Fruit fly (Drosophila melanogaster) whole organism, embryonic: ENCODE data around the gene Epp.

Experiments
- Abd-B ChIP-seq: fragments of 200-800 bp; sonication (Bioruptor generic); optimal IDR thresholded peaks from 2 replicates; lab custom pipeline; 2018; ENCODE audit warnings: missing biosample characterization, mild to moderate bottlenecking, missing genetic modification characterization, moderate library complexity
- BEAF-32 ChIP-seq: fragments of 200-800 bp; sonication (Bioruptor generic); optimal IDR thresholded peaks from 3 replicates; lab custom pipeline; 2017; ENCODE audit warnings: missing biosample characterization, missing genetic modification characterization, mild to moderate bottlenecking, moderate library complexity, missing genetic modification reagents
- Bteb2 ChIP-seq: fragments of 200-800 bp; sonication (Bioruptor generic); optimal IDR thresholded peaks from 2 replicates; lab custom pipeline; 2016; ENCODE audit warnings: missing biosample characterization, missing genetic modification characterization
- CG10431 ChIP-seq: fragments of 200-800 bp; sonication (Bioruptor generic); optimal IDR thresholded peaks from 3 replicates; lab custom pipeline; 2018; ENCODE audit warnings: missing biosample characterization, mild to moderate bottlenecking, missing genetic modification characterization
- CG10543 ChIP-seq: fragments of 200-800 bp; sonication (Bioruptor generic); optimal IDR thresholded peaks from 3 replicates; lab custom pipeline; 2017; ENCODE audit warnings: missing biosample characterization, mild to moderate bottlenecking, missing genetic modification characterization, moderate library complexity
- CG14014 ChIP-seq: fragments of 200-800 bp; sonication (Bioruptor generic); IDR thresholded peaks from 2 replicates; pipeline ENCODE4 v1.3.6; 2022; ENCODE audit warnings: missing biosample characterization, missing genetic modification characterization
- CG14050 ChIP-seq: fragments of 200-800 bp; sonication (Bioruptor generic); IDR thresholded peaks from 3 replicates; pipeline ENCODE4 v1.3.6; 2022; ENCODE audit warnings: missing biosample characterization, missing genetic modification characterization
- CG14710 ChIP-seq: fragments of 200-800 bp; sonication (Bioruptor generic); optimal IDR thresholded peaks from 3 replicates; lab custom pipeline; 2019; ENCODE audit warnings: missing biosample characterization, mild to moderate bottlenecking, missing genetic modification characterization, moderate library complexity
- CG14860 ChIP-seq: fragments of 200-800 bp; sonication (Bioruptor generic); IDR thresholded peaks from 3 replicates; pipeline ENCODE4 v1.3.6; 2022; ENCODE audit warnings: missing biosample characterization, missing genetic modification characterization; ENCODE audit not compliant: partially characterized antibody
- CG15601 ChIP-seq: fragments of 200-800 bp; sonication (Bioruptor generic); optimal IDR thresholded peaks from 3 replicates; lab custom pipeline; 2019; ENCODE audit warnings: missing biosample characterization, mild to moderate bottlenecking, missing genetic modification characterization, moderate library complexity
- CG1603 ChIP-seq: fragments of 200-800 bp; sonication (Bioruptor generic); optimal IDR thresholded peaks from 2 replicates; lab custom pipeline; 2019; ENCODE audit warnings: missing biosample characterization, mild to moderate bottlenecking, missing genetic modification characterization, moderate library complexity
- CG17612 ChIP-seq: fragments of 200-800 bp; sonication (Bioruptor generic); IDR thresholded peaks from 2 replicates; pipeline ENCODE4 v1.3.6; 2022; ENCODE audit warnings: missing biosample characterization, missing genetic modification characterization
- CG18764 ChIP-seq: fragments of 200-800 bp; sonication (Bioruptor generic); optimal IDR thresholded peaks from 3 replicates; lab custom pipeline; 2016; ENCODE audit warnings: missing biosample characterization, missing genetic modification characterization
- CG30020 ChIP-seq: fragments of 200-800 bp; optimal IDR thresholded peaks from 2 replicates; lab custom pipeline; 2019; ENCODE audit warnings: missing biosample characterization, mild to moderate bottlenecking, missing genetic modification characterization, moderate library complexity
- CG30403 ChIP-seq: fragments of 200-800 bp; sonication (Bioruptor generic); optimal IDR thresholded peaks from 3 replicates; lab custom pipeline; 2016; ENCODE audit warnings: missing biosample characterization, missing genetic modification characterization
- CG32772 ChIP-seq: fragments of 200-800 bp; sonication (Bioruptor generic); IDR thresholded peaks from 2 replicates; pipeline ENCODE4 v1.3.6; 2022; ENCODE audit warnings: missing biosample characterization, missing genetic modification characterization
- CG3995 ChIP-seq: fragments of 200-800 bp; sonication (Bioruptor generic); optimal IDR thresholded peaks from 3 replicates; lab custom pipeline; 2016; ENCODE audit warnings: missing biosample characterization, missing genetic modification characterization
- CG4360 ChIP-seq: fragments of 200-800 bp; sonication (Bioruptor generic); IDR thresholded peaks from 2 replicates; pipeline ENCODE4 v1.3.6; 2022; ENCODE audit warnings: missing biosample characterization, missing genetic modification characterization
- CG4404 ChIP-seq: fragments of 200-800 bp; sonication (Bioruptor generic); IDR thresholded peaks from 2 replicates; pipeline ENCODE4 v1.3.6; 2022; ENCODE audit warnings: missing biosample characterization, missing genetic modification characterization
- CG6175 ChIP-seq: fragments of 200-800 bp; sonication (Bioruptor generic); IDR thresholded peaks from 3 replicates; pipeline ENCODE4 v1.3.6; 2022; ENCODE audit warnings: missing biosample characterization, missing genetic modification characterization
- CG6683 ChIP-seq: fragments of 200-800 bp; sonication (Bioruptor generic); optimal IDR thresholded peaks from 2 replicates; lab custom pipeline; 2017; ENCODE audit warnings: missing biosample characterization, mild to moderate bottlenecking, missing genetic modification characterization, missing genetic modification reagents
- CG6689 ChIP-seq: fragments of 200-800 bp; sonication (Bioruptor generic); IDR thresholded peaks from 2 replicates; pipeline ENCODE4 v1.3.6; 2022; ENCODE audit warnings: missing biosample characterization, missing genetic modification characterization
- CG9215 ChIP-seq: fragments of 200-800 bp; sonication (Bioruptor generic); IDR thresholded peaks from 2 replicates; pipeline ENCODE4 v1.3.6; 2022; ENCODE audit warnings: missing biosample characterization, missing genetic modification characterization
- CG9876 ChIP-seq: fragments of 200-800 bp; sonication (Bioruptor generic); optimal IDR thresholded peaks from 2 replicates; lab custom pipeline; 2016; ENCODE audit warnings: missing biosample characterization, missing genetic modification characterization
- CG9932 ChIP-seq: fragments of 200-800 bp; sonication (Bioruptor generic); IDR thresholded peaks from 2 replicates; pipeline ENCODE4 v1.3.6; 2022; ENCODE audit warnings: missing biosample characterization, missing genetic modification characterization
- CHES-1-like ChIP-seq: fragments of 200-800 bp; sonication (Bioruptor generic); optimal IDR thresholded peaks from 2 replicates; lab custom pipeline; 2016; ENCODE audit warnings: missing biosample characterization, missing genetic modification characterization
- CTCF ChIP-seq: fragments of 200-800 bp; sonication (Bioruptor generic); optimal IDR thresholded peaks from 2 replicates; lab custom pipeline; 2017; ENCODE audit warnings: missing biosample characterization, mild to moderate bottlenecking, missing genetic modification characterization, moderate library complexity
- Dad ChIP-seq: fragments of 200-800 bp; sonication (Bioruptor generic); optimal IDR thresholded peaks from 3 replicates; lab custom pipeline; 2016; ENCODE audit warnings: missing biosample characterization, missing genetic modification characterization
- Drgx ChIP-seq: fragments of 200-800 bp; sonication (Bioruptor generic); IDR thresholded peaks from 2 replicates; pipeline ENCODE4 v1.3.6; 2022; ENCODE audit warnings: missing biosample characterization, missing genetic modification characterization
- GATAe ChIP-seq: fragments of 200-800 bp; sonication (Bioruptor generic); conservative IDR thresholded peaks from 2 replicates; pipeline ENCODE4 v1.3.6; 2022; ENCODE audit warnings: missing biosample characterization, missing genetic modification characterization
- Lhr ChIP-seq: fragments of 200-800 bp; sonication (Bioruptor generic); optimal IDR thresholded peaks from 3 replicates; lab custom pipeline; 2017; ENCODE audit warnings: mild to moderate bottlenecking, missing biosample characterization, missing genetic modification reagents, missing genetic modification characterization
- Lpt ChIP-seq: fragments of >200 bp; optimal IDR thresholded peaks from 2 replicates; lab custom pipeline; 2018; ENCODE audit warnings: missing biosample characterization, missing genetic modification characterization
- Rfx ChIP-seq: fragments of 200-800 bp; sonication (Bioruptor generic); IDR thresholded peaks from 2 replicates; pipeline ENCODE4 v1.3.6; 2022; ENCODE audit warnings: missing biosample characterization, missing genetic modification characterization
- Scr ChIP-seq: fragments of 200-800 bp; sonication (Bioruptor generic); IDR thresholded peaks from 2 replicates; pipeline ENCODE4 v1.3.6; 2022; ENCODE audit warnings: missing biosample characterization, missing genetic modification characterization; ENCODE audit not compliant: partially characterized antibody
- Sry-δ ChIP-seq: fragments of 200-800 bp; sonication (Bioruptor generic); optimal IDR thresholded peaks from 2 replicates; lab custom pipeline; 2016; ENCODE audit warnings: missing biosample characterization, missing genetic modification characterization
- ato ChIP-seq: fragments of 200-800 bp; sonication (Bioruptor generic); IDR thresholded peaks from 2 replicates; pipeline ENCODE4 v1.3.6; 2022; ENCODE audit warnings: missing biosample characterization, missing genetic modification characterization; ENCODE audit not compliant: partially characterized antibody
- crol ChIP-seq: fragments of 200-800 bp; sonication (Bioruptor generic); IDR thresholded peaks from 2 replicates; pipeline ENCODE4 v1.3.6; 2022; ENCODE audit warnings: missing biosample characterization, missing genetic modification characterization
- dati ChIP-seq: fragments of 200-800 bp; sonication (Bioruptor generic); IDR thresholded peaks from 2 replicates; pipeline ENCODE4 v1.3.6; 2022; ENCODE audit warnings: missing biosample characterization, missing genetic modification characterization
- ems ChIP-seq: fragments of 200-800 bp; sonication (Bioruptor generic); optimal IDR thresholded peaks from 3 replicates; lab custom pipeline; 2016; ENCODE audit warnings: missing biosample characterization, missing genetic modification characterization
- gcm ChIP-seq: fragments of 200-800 bp; sonication (Bioruptor generic); optimal IDR thresholded peaks from 2 replicates; lab custom pipeline; 2019; ENCODE audit warnings: missing biosample characterization, mild to moderate bottlenecking, missing genetic modification characterization, moderate library complexity
- gro ChIP-seq: fragments of 200-800 bp; sonication (Bioruptor generic); optimal IDR thresholded peaks from 2 replicates; lab custom pipeline; 2016; ENCODE audit warnings: missing biosample characterization, missing genetic modification characterization
- gsb ChIP-seq: fragments of 200-800 bp; sonication (Bioruptor generic); IDR thresholded peaks from 2 replicates; pipeline ENCODE4 v1.3.6; 2022; ENCODE audit warnings: missing biosample characterization, missing genetic modification characterization
- insv ChIP-seq, 2 experiments: fragments of 200-800 bp; sonication (Bioruptor generic); optimal IDR thresholded peaks; 3 replicates each; lab custom pipeline; 2016 to 2018; ENCODE audit warnings: missing biosample characterization in 2 of 2, missing genetic modification characterization in 2 of 2
- inv ChIP-seq: fragments of 200-800 bp; sonication (Bioruptor generic); IDR thresholded peaks from 2 replicates; pipeline ENCODE4 v1.3.6; 2022; ENCODE audit warnings: missing biosample characterization, missing genetic modification characterization; ENCODE audit not compliant: partially characterized antibody
- jumu ChIP-seq: fragments of 200-800 bp; sonication (Bioruptor generic); optimal IDR thresholded peaks from 3 replicates; lab custom pipeline; 2016; ENCODE audit warnings: missing biosample characterization, missing genetic modification characterization
- rib ChIP-seq: fragments of 200-800 bp; sonication (Bioruptor generic); IDR thresholded peaks from 2 replicates; pipeline ENCODE4 v1.3.6; 2022; ENCODE audit warnings: missing biosample characterization, missing genetic modification characterization
- slbo ChIP-seq: fragments of 200-800 bp; sonication (Bioruptor generic); IDR thresholded peaks from 2 replicates; pipeline ENCODE4 v1.3.6; 2022; ENCODE audit warnings: missing biosample characterization, missing genetic modification characterization
- sr ChIP-seq: fragments of 200-800 bp; sonication (Bioruptor generic); IDR thresholded peaks from 3 replicates; pipeline ENCODE4 v1.3.6; 2022; ENCODE audit warnings: missing biosample characterization, missing genetic modification characterization
- ssp ChIP-seq: fragments of 200-800 bp; sonication (Bioruptor generic); IDR thresholded peaks from 2 replicates; pipeline ENCODE4 v1.3.6; 2022; ENCODE audit warnings: missing biosample characterization, missing genetic modification characterization
- trem ChIP-seq: fragments of 200-800 bp; optimal IDR thresholded peaks from 3 replicates; lab custom pipeline; 2019; ENCODE audit warnings: missing biosample characterization, mild to moderate bottlenecking, missing genetic modification characterization, moderate library complexity
- vfl ChIP-seq: fragments of 200-800 bp; sonication (Bioruptor generic); optimal IDR thresholded peaks from 2 replicates; lab custom pipeline; 2016; ENCODE audit warnings: missing biosample characterization, missing genetic modification characterization

Gene Epp

DNA sequence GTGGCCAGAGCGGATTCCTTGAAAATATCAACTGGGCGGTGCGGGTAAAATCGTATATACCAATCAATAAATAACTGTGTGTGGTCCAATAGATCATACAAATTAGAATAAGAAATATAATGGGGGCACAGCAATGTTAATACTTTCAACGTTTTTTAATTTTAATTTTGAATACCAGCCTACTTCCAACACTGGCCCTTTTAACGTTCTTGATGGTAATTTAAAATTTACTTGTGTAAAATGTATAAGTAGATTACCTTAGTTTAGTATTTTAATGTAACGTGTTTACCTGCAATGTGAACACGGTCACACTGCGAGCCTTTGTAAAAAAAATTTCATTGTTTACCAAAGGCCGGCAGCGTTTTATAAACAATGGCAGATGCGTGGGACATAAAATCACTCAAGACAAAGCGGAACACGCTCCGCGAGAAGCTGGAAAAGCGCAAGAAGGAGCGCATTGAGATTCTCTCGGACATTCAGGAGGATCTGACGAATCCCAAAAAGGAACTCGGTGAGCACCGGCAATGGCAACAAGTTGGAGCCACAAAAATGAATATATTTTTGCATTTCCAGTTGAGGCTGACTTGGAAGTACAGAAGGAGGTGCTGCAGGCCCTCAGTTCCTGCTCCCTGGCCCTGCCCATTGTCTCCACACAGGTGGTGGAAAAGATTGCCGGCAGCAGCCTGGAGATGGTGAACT lies 39.3 kb upstream of the Epp start, which contains the start of the genes KrT95D and Mettl3 (continued):
- TF ChIP-seq Sry-δ = peak; percentile 37
- TF ChIP-seq CG9932 (GFP tag; lab: Robert Waterston, UW) = no peak
- no peak for TF ChIP-seq Drgx (GFP tag; lab: Robert Waterston, UW)
- TF ChIP-seq CG10543 = peak; percentile 12
- TF ChIP-seq CTCF (GFP tag; lab: Kevin White, UChicago) = peak; percentile 60
- TF ChIP-seq CG14050 (GFP tag; lab: Robert Waterston, UW) = no peak
- peak; percentile 73 for TF ChIP-seq trem (tag; lab: Kevin White, UChicago)
- TF ChIP-seq CG32772 (GFP tag; lab: Robert Waterston, UW) = peak; percentile 59
- TF ChIP-seq CHES-1-like = peak; percentile 65
- peak; percentile 22 for TF ChIP-seq gro
- TF ChIP-seq Dad (GFP tag; lab: Kevin White, UChicago) = peak; percentile 10
- peak; percentile 11; the same call in 1 of the 2 replicates for TF ChIP-seq Scr (GFP tag; lab: Robert Waterston, UW)
- TF ChIP-seq vfl (GFP tag; lab: Kevin White, UChicago) = no peak
- no peak for TF ChIP-seq ems
- TF ChIP-seq CG14014 (GFP tag; lab: Robert Waterston, UW) = no peak
- peak; percentile 20 for TF ChIP-seq Abd-B
- TF ChIP-seq Bteb2 = no peak
- peak; percentile 56 for TF ChIP-seq BEAF-32 (GFP tag; lab: Kevin White, UChicago)
- TF ChIP-seq gsb (GFP tag; lab: Robert Waterston, UW) = no peak
- TF ChIP-seq CG17612 = no peak
- TF ChIP-seq GATAe = no peak
- 0 out of 3 replicates have a peak, but pooled peaks have one; percentile 35 for TF ChIP-seq CG14860 (GFP tag; lab: Robert Waterston, UW)
- no peak for TF ChIP-seq CG6683 (GFP tag; lab: Kevin White, UChicago)
- no peak for TF ChIP-seq Lpt (GFP tag; lab: Kevin White, UChicago)
- no peak for TF ChIP-seq gcm (GFP tag; lab: Kevin White, UChicago)
- TF ChIP-seq slbo = no peak
- no peak for TF ChIP-seq CG18764
- TF ChIP-seq Rfx (GFP tag; lab: Robert Waterston, UW) = peak; percentile 8
- no peak for TF ChIP-seq CG9215 (GFP tag; lab: Robert Waterston, UW)
- TF ChIP-seq CG10431 (GFP tag; lab: Kevin White, UChicago) = no peak
- TF ChIP-seq jumu = no peak
- TF ChIP-seq CG1603 = no peak
- no peak for TF ChIP-seq CG4404
- no peak for TF ChIP-seq dati (GFP tag; lab: Robert Waterston, UW)
- peak in 1 of 2 experiments; percentile 22 for TF ChIP-seq insv (GFP tag; optimal IDR thresholded peaks at IDR 0.05; lab: Kevin White, UChicago)
- TF ChIP-seq Lhr (GFP tag; lab: Kevin White, UChicago) = peak; percentile 87
- TF ChIP-seq sr (GFP tag; lab: Robert Waterston, UW) = no peak; the same call in 2 of the 3 replicates
- TF ChIP-seq CG4360 (GFP tag; lab: Robert Waterston, UW) = no peak
- no peak for TF ChIP-seq crol
- peak; percentile 72 for TF ChIP-seq CG14710 (tag; lab: Kevin White, UChicago)
- TF ChIP-seq CG3995 = no peak
- TF ChIP-seq CG15601 (tag; lab: Kevin White, UChicago) = peak; percentile 44
- no peak for TF ChIP-seq CG9876 (GFP tag; lab: Kevin White, UChicago)
- no peak for TF ChIP-seq inv (GFP tag; lab: Robert Waterston, UW)
- TF ChIP-seq CG30403 = peak; percentile 10
- TF ChIP-seq ato = no peak
- TF ChIP-seq rib (GFP tag; lab: Robert Waterston, UW) = no peak
- TF ChIP-seq CG30020 = peak; percentile 37
- 0 out of 2 replicates have a peak, but pooled peaks have one; percentile 4 for TF ChIP-seq CG6689
- no peak for TF ChIP-seq ssp (GFP tag; lab: Robert Waterston, UW)
- TF ChIP-seq CG6175 (GFP tag; lab: Robert Waterston, UW) = no peak
